ENCODE assay signal across 6 worm cellular contexts in genomic region chrIII:4412108-4413009, ce11.
TF ChIP-seq lines count a peak whose summit lies in the region.

No protein-coding gene starts in this region.

TF ChIP-seq in whole organism, L1 larva, 84 proteins besides CTCF, POLR2A, EP300 and RAD21 (continues in another document):
- peak; percentile 64 for TF ChIP-seq dsc-1 (tag; optimal IDR thresholded peaks at IDR 0.05; lab: Kevin White, UChicago)
- TF ChIP-seq swsn-7 (tag; optimal IDR thresholded peaks at IDR 0.05; lab: Kevin White, UChicago) = peak; percentile 24
- TF ChIP-seq pax-3 (tag; optimal IDR thresholded peaks at IDR 0.05; lab: Kevin White, UChicago) = no peak
- TF ChIP-seq elt-2 (tag; optimal IDR thresholded peaks at IDR 0.05; lab: Kevin White, UChicago) = peak; percentile 20
- TF ChIP-seq lsy-2 (tag; optimal IDR thresholded peaks at IDR 0.05; lab: Kevin White, UChicago) = peak; percentile 27 to 52
- peak; percentile 1 for TF ChIP-seq ztf-4 (tag; optimal IDR thresholded peaks at IDR 0.05; lab: Kevin White, UChicago)
- peak; percentile 26 to 33 for TF ChIP-seq efl-1 (optimal IDR thresholded peaks at IDR 0.05; lab: Kevin White, UChicago)
- peak in 1 of 2 experiments; percentile 28 for TF ChIP-seq efl-1 (GFP tag; optimal IDR thresholded peaks at IDR 0.05 in 1 of 2; lab: Kevin White, UChicago)
- peak; percentile 83 for TF ChIP-seq nhr-20 (tag; optimal IDR thresholded peaks at IDR 0.05; lab: Kevin White, UChicago)
- TF ChIP-seq F16B12.6 (tag; optimal IDR thresholded peaks at IDR 0.05; lab: Kevin White, UChicago) = peak; percentile 19
- peak; percentile 6 to 41 for TF ChIP-seq lin-35 (GFP tag; optimal IDR thresholded peaks at IDR 0.05; lab: Kevin White, UChicago)
- no peak for TF ChIP-seq lin-15B (tag; optimal IDR thresholded peaks at IDR 0.05; lab: Kevin White, UChicago)
- TF ChIP-seq unc-130 (tag; optimal IDR thresholded peaks at IDR 0.05; lab: Kevin White, UChicago) = peak; percentile 3
- peak in 1 of 2 experiments; percentile 43 for TF ChIP-seq mdl-1 (tag; optimal IDR thresholded peaks at IDR 0.05; lab: Kevin White, UChicago)
- peak; percentile 42 for TF ChIP-seq tbx-2 (tag; optimal IDR thresholded peaks at IDR 0.05; lab: Kevin White, UChicago)

TF ChIP-seq in whole organism, L2 larva, 48 proteins besides CTCF, POLR2A, EP300 and RAD21:
- TF ChIP-seq C34F6.9 (tag; optimal IDR thresholded peaks at IDR 0.05; lab: Kevin White, UChicago) (peak; percentile 57), sma-9 (GFP tag; optimal IDR thresholded peaks at IDR 0.05; lab: Kevin White, UChicago) (peak; percentile 95), sma-9 (tag; optimal IDR thresholded peaks at IDR 0.05; lab: Kevin White, UChicago) (no peak), gmeb-1 (tag; optimal IDR thresholded peaks at IDR 0.05; lab: Kevin White, UChicago) (no peak), snpc-4 (tag; optimal IDR thresholded peaks at IDR 0.05; lab: Kevin White, UChicago) (peak; percentile 26), crh-2 (tag; optimal IDR thresholded peaks at IDR 0.05; lab: Kevin White, UChicago) (peak; percentile 22), unc-55 (GFP tag; optimal IDR thresholded peaks at IDR 0.05; lab: Kevin White, UChicago) (peak; percentile 12), F13H6.1 (tag; optimal IDR thresholded peaks at IDR 0.05; lab: Kevin White, UChicago) (peak; percentile 59), fos-1 (tag; optimal IDR thresholded peaks at IDR 0.05; lab: Kevin White, UChicago) (peak; percentile 18), lsy-2 (tag; optimal IDR thresholded peaks at IDR 0.05; lab: Kevin White, UChicago) (peak in 1 of 2 experiments; percentile 54), nhr-6 (tag; optimal IDR thresholded peaks at IDR 0.05; lab: Kevin White, UChicago) (no peak), lin-11 (tag; optimal IDR thresholded peaks at IDR 0.05; lab: Kevin White, UChicago) (no peak), nhr-129 (tag; optimal IDR thresholded peaks at IDR 0.05; lab: Kevin White, UChicago) (peak; percentile 64), lin-13 (GFP tag; optimal IDR thresholded peaks at IDR 0.05; lab: Kevin White, UChicago) (peak; percentile 43)
TF ChIP-seq in whole organism, L2 larva: peak in this region for 10.

TF ChIP-seq in whole organism, L3 larva, 47 proteins besides CTCF, POLR2A, EP300 and RAD21:
- TF ChIP-seq pha-4 (tag; optimal IDR thresholded peaks at IDR 0.05; lab: Kevin White, UChicago) = peak; percentile 30
- peak; percentile 36 for TF ChIP-seq elt-2 (tag; optimal IDR thresholded peaks at IDR 0.05; lab: Kevin White, UChicago)
- peak; percentile 72 for TF ChIP-seq snpc-4 (tag; optimal IDR thresholded peaks at IDR 0.05; lab: Kevin White, UChicago)
- peak; percentile 49 for TF ChIP-seq nfya-1 (tag; optimal IDR thresholded peaks at IDR 0.05; lab: Kevin White, UChicago; ENCODE audit: insufficient read depth)
- TF ChIP-seq pqm-1 (tag; optimal IDR thresholded peaks at IDR 0.05; lab: Kevin White, UChicago) = peak; percentile 10
- no peak for TF ChIP-seq elt-3 (tag; optimal IDR thresholded peaks at IDR 0.05; lab: Kevin White, UChicago)
- no peak for TF ChIP-seq nhr-237 (tag; optimal IDR thresholded peaks at IDR 0.05; lab: Kevin White, UChicago)
- peak; percentile 22 for TF ChIP-seq jun-1 (tag; optimal IDR thresholded peaks at IDR 0.05; lab: Kevin White, UChicago)
- TF ChIP-seq elt-1 (tag; optimal IDR thresholded peaks at IDR 0.05; lab: Kevin White, UChicago) = no peak
- TF ChIP-seq lin-15B (tag; optimal IDR thresholded peaks at IDR 0.05; lab: Kevin White, UChicago) = peak; percentile 8
- no peak for TF ChIP-seq ceh-28 (tag; optimal IDR thresholded peaks at IDR 0.05; lab: Kevin White, UChicago)
- TF ChIP-seq hmg-11 (tag; optimal IDR thresholded peaks at IDR 0.05; lab: Kevin White, UChicago) = no peak
TF ChIP-seq in whole organism, L3 larva: peak in this region for 7.

TF ChIP-seq in whole organism, L4 larva, 104 proteins besides CTCF, POLR2A, EP300 and RAD21 (continues in another document):
- no peak for TF ChIP-seq nhr-6 (tag; optimal IDR thresholded peaks at IDR 0.05; lab: Kevin White, UChicago)
- no peak for TF ChIP-seq egl-43 (GFP tag; IDR thresholded peaks at IDR 0.05; lab: Robert Waterston, UW)
- TF ChIP-seq ceh-82 (tag; optimal IDR thresholded peaks at IDR 0.05; lab: Kevin White, UChicago) = no peak
- 0 out of 2 replicates have a peak, but pooled peaks have one; percentile 9 for TF ChIP-seq lin-38 (GFP tag; IDR thresholded peaks at IDR 0.05; lab: Robert Waterston, UW)
- peak; percentile 90 for TF ChIP-seq aha-1 (tag; lab: Kevin White, UChicago)
- TF ChIP-seq tra-1 (GFP tag; IDR thresholded peaks at IDR 0.05; lab: Robert Waterston, UW) = 0 out of 2 replicates have a peak, but pooled peaks have one; percentile 10
- TF ChIP-seq nhr-28 (tag; optimal IDR thresholded peaks at IDR 0.05; lab: Kevin White, UChicago) = peak; percentile 46
- TF ChIP-seq R02D3.7 (tag; optimal IDR thresholded peaks at IDR 0.05; lab: Kevin White, UChicago) = peak; percentile 46
- TF ChIP-seq nhr-111 (GFP tag; optimal IDR thresholded peaks at IDR 0.05; lab: Kevin White, UChicago) = no peak
- TF ChIP-seq ztf-7 (tag; optimal IDR thresholded peaks at IDR 0.05; lab: Kevin White, UChicago) = no peak
- TF ChIP-seq F44E2.7 (GFP tag; IDR thresholded peaks at IDR 0.05; lab: Robert Waterston, UW) = no peak
- no peak for TF ChIP-seq daf-16 (GFP tag; optimal IDR thresholded peaks at IDR 0.05; lab: Kevin White, UChicago)
- TF ChIP-seq daf-16 (tag; optimal IDR thresholded peaks at IDR 0.05; lab: Kevin White, UChicago) = peak; percentile 25
- no peak for TF ChIP-seq T26A8.4 (GFP tag; IDR thresholded peaks at IDR 0.05; lab: Robert Waterston, UW)
- no peak for TF ChIP-seq pha-4 (GFP tag; IDR thresholded peaks at IDR 0.05; lab: Robert Waterston, UW)
- no peak for TF ChIP-seq pha-4 (tag; optimal IDR thresholded peaks at IDR 0.05; lab: Kevin White, UChicago)
- no peak for TF ChIP-seq daf-19 (GFP tag; conservative IDR thresholded peaks at IDR 0.05; lab: Robert Waterston, UW)
- peak; percentile 94 for TF ChIP-seq hlh-30 (tag; optimal IDR thresholded peaks at IDR 0.05; lab: Kevin White, UChicago; ENCODE audit: insufficient read depth)
- TF ChIP-seq nhr-41 (GFP tag; IDR thresholded peaks at IDR 0.05; lab: Robert Waterston, UW) = no peak

TF ChIP-seq in whole organism, mixed stage, embryonic, 35 proteins besides CTCF, POLR2A, EP300 and RAD21:
- TF ChIP-seq nhr-28 (tag; optimal IDR thresholded peaks at IDR 0.05; lab: Kevin White, UChicago) (no peak), lsy-2 (tag; optimal IDR thresholded peaks at IDR 0.05; lab: Kevin White, UChicago) (no peak), ces-1 (GFP tag; optimal IDR thresholded peaks at IDR 0.05; lab: Kevin White, UChicago) (peak; percentile 8), ham-2 (GFP tag; optimal IDR thresholded peaks at IDR 0.05; lab: Kevin White, UChicago) (no peak)

TF ChIP-seq in whole organism, young adult, 124 proteins besides CTCF, POLR2A, EP300 and RAD21 (continues in another document):
- TF ChIP-seq Y53G8AR.9 (GFP tag; conservative IDR thresholded peaks at IDR 0.05; lab: Robert Waterston, UW) (no peak), lin-40 (tag; optimal IDR thresholded peaks at IDR 0.05; lab: Kevin White, UChicago) (peak; percentile 10), nhr-27 (tag; optimal IDR thresholded peaks at IDR 0.05; lab: Kevin White, UChicago) (no peak), mes-4 (tag; optimal IDR thresholded peaks at IDR 0.05; lab: Kevin White, UChicago) (no peak), xnd-1 (tag; optimal IDR thresholded peaks at IDR 0.05; lab: Kevin White, UChicago) (peak; percentile 45), cebp-1 (GFP tag; IDR thresholded peaks at IDR 0.05; lab: Robert Waterston, UW) (no peak), cebp-1 (tag; optimal IDR thresholded peaks at IDR 0.05; lab: Kevin White, UChicago) (peak; percentile 45), lin-54 (GFP tag; optimal IDR thresholded peaks at IDR 0.05; lab: Kevin White, UChicago) (peak; percentile 23), F57C9.4 (tag; optimal IDR thresholded peaks at IDR 0.05; lab: Kevin White, UChicago) (no peak), snpc-3.4 (tag; optimal IDR thresholded peaks at IDR 0.05; lab: Kevin White, UChicago) (peak; percentile 55), zim-3 (tag; optimal IDR thresholded peaks at IDR 0.05; lab: Kevin White, UChicago) (no peak), rpc-1 (optimal IDR thresholded peaks at IDR 0.05; lab: Kevin White, UChicago) (no peak), rpc-1 (tag; optimal IDR thresholded peaks at IDR 0.05; lab: Kevin White, UChicago) (no peak), madf-3 (GFP tag; IDR thresholded peaks at IDR 0.05; lab: Robert Waterston, UW) (no peak), hmg-1.2 (GFP tag; IDR thresholded peaks at IDR 0.05; lab: Robert Waterston, UW) (peak; percentile 45; the same call in 1 of the 2 replicates), ztf-28 (GFP tag; IDR thresholded peaks at IDR 0.05; lab: Robert Waterston, UW) (no peak), snpc-4 (GFP tag; optimal IDR thresholded peaks at IDR 0.05; lab: Kevin White, UChicago) (no peak), snpc-4 (tag; optimal IDR thresholded peaks at IDR 0.05; lab: Kevin White, UChicago) (peak in 2 of 4 experiments; percentile 3 to 6), Y95B8A.8 (GFP tag; IDR thresholded peaks at IDR 0.05; lab: Robert Waterston, UW) (no peak), dpff-1 (tag; optimal IDR thresholded peaks at IDR 0.05; lab: Kevin White, UChicago) (no peak), B0019.2 (GFP tag; conservative IDR thresholded peaks at IDR 0.05; lab: Robert Waterston, UW) (peak; percentile 90), madf-10 (tag; optimal IDR thresholded peaks at IDR 0.05; lab: Kevin White, UChicago) (no peak), rec-8 (tag; optimal IDR thresholded peaks at IDR 0.05; lab: Kevin White, UChicago) (no peak), aptf-3 (GFP tag; IDR thresholded peaks at IDR 0.05; lab: Robert Waterston, UW) (no peak), nhr-179 (tag; optimal IDR thresholded peaks at IDR 0.05; lab: Kevin White, UChicago) (no peak), gei-17 (GFP tag; optimal IDR thresholded peaks at IDR 0.05; lab: Kevin White, UChicago) (no peak), nhr-80 (tag; optimal IDR thresholded peaks at IDR 0.05; lab: Kevin White, UChicago) (peak; percentile 33), ceh-58 (GFP tag; IDR thresholded peaks at IDR 0.05; lab: Robert Waterston, UW) (no peak), lin-35 (GFP tag; optimal IDR thresholded peaks at IDR 0.05; lab: Kevin White, UChicago) (no peak), B0336.3 (GFP tag; IDR thresholded peaks at IDR 0.05; lab: Robert Waterston, UW) (no peak), hlh-26 (GFP tag; conservative IDR thresholded peaks at IDR 0.05; lab: Robert Waterston, UW) (no peak), lsl-1 (GFP tag; optimal IDR thresholded peaks at IDR 0.05; lab: Kevin White, UChicago) (peak; percentile 72), ceh-79 (tag; optimal IDR thresholded peaks at IDR 0.05; lab: Kevin White, UChicago) (no peak), him-1 (tag; optimal IDR thresholded peaks at IDR 0.05; lab: Kevin White, UChicago) (peak; percentile 40), attf-5 (GFP tag; optimal IDR thresholded peaks at IDR 0.05; lab: Kevin White, UChicago) (peak; percentile 38), F23B12.7 (tag; optimal IDR thresholded peaks at IDR 0.05; lab: Kevin White, UChicago; ENCODE audit: insufficient read depth) (peak; percentile 21)
